Fruit fly (Drosophila melanogaster) whole organism, embryonic: Measurements from ENCODE around the gene CG13721.

Source experiments
- Abd-B ChIP-seq: fragments of 200-800 bp; sonication (Bioruptor generic); optimal IDR thresholded peaks from 2 replicates; lab custom pipeline; 2018; ENCODE audit warnings: missing biosample characterization, mild to moderate bottlenecking, missing genetic modification characterization, moderate library complexity
- Atf3 ChIP-seq: fragments of 200-800 bp; sonication (Bioruptor generic); optimal IDR thresholded peaks from 3 replicates; lab custom pipeline; 2016; ENCODE audit warnings: missing biosample characterization, missing genetic modification characterization
- CG10274 ChIP-seq: fragments of 200-800 bp; sonication (Bioruptor generic); optimal IDR thresholded peaks from 3 replicates; lab custom pipeline; 2017; ENCODE audit warnings: missing biosample characterization, mild to moderate bottlenecking, missing genetic modification characterization
- CG10543 ChIP-seq: fragments of 200-800 bp; sonication (Bioruptor generic); optimal IDR thresholded peaks from 3 replicates; lab custom pipeline; 2017; ENCODE audit warnings: missing biosample characterization, mild to moderate bottlenecking, missing genetic modification characterization, moderate library complexity
- CG11085 ChIP-seq: fragments of 200-800 bp; sonication (Bioruptor generic); IDR thresholded peaks from 2 replicates; pipeline ENCODE4 v1.3.6; 2022; ENCODE audit warnings: missing biosample characterization, missing genetic modification characterization
- CG11696 ChIP-seq: fragments of 200-800 bp; sonication (Bioruptor generic); IDR thresholded peaks from 2 replicates; pipeline ENCODE4 v1.3.6; 2022; ENCODE audit warnings: missing biosample characterization, missing genetic modification characterization
- CG12769 ChIP-seq: fragments of 200-800 bp; sonication (Bioruptor generic); optimal IDR thresholded peaks from 2 replicates; lab custom pipeline; 2019; ENCODE audit warnings: missing biosample characterization, mild to moderate bottlenecking, missing genetic modification characterization, moderate library complexity
- CG13424 ChIP-seq: fragments of 200-800 bp; sonication (Bioruptor generic); optimal IDR thresholded peaks from 2 replicates; lab custom pipeline; 2019; ENCODE audit warnings: missing biosample characterization, mild to moderate bottlenecking, missing genetic modification characterization, moderate library complexity
- CG14667 ChIP-seq: fragments of 200-800 bp; sonication (Bioruptor generic); IDR thresholded peaks from 2 replicates; pipeline ENCODE4 v1.3.6; 2022; ENCODE audit warnings: missing biosample characterization, missing genetic modification characterization
- CG15269 ChIP-seq: fragments of 200-800 bp; sonication (Bioruptor generic); optimal IDR thresholded peaks from 2 replicates; lab custom pipeline; 2018; ENCODE audit warnings: missing biosample characterization, mild to moderate bottlenecking, missing genetic modification characterization, moderate library complexity
- CG17186 ChIP-seq: fragments of 200-800 bp; sonication (Bioruptor generic); optimal IDR thresholded peaks from 3 replicates; lab custom pipeline; 2017; ENCODE audit warnings: missing biosample characterization, missing genetic modification reagents, missing genetic modification characterization
- CG2202 ChIP-seq: fragments of 200-800 bp; sonication (Bioruptor generic); optimal IDR thresholded peaks from 2 replicates; lab custom pipeline; 2018; ENCODE audit warnings: missing biosample characterization, mild to moderate bottlenecking, missing genetic modification characterization
- CG30020 ChIP-seq: fragments of 200-800 bp; optimal IDR thresholded peaks from 2 replicates; lab custom pipeline; 2019; ENCODE audit warnings: missing biosample characterization, mild to moderate bottlenecking, missing genetic modification characterization, moderate library complexity
- CG3163 ChIP-seq: fragments of 200-800 bp; sonication (Bioruptor generic); optimal IDR thresholded peaks from 3 replicates; lab custom pipeline; 2016; ENCODE audit warnings: missing biosample characterization, missing genetic modification characterization
- CG32532 ChIP-seq: fragments of 200-800 bp; sonication (Bioruptor generic); IDR thresholded peaks from 2 replicates; pipeline ENCODE4 v1.3.6; 2022; ENCODE audit warnings: missing biosample characterization, missing genetic modification characterization
- CG4404 ChIP-seq: fragments of 200-800 bp; sonication (Bioruptor generic); IDR thresholded peaks from 2 replicates; pipeline ENCODE4 v1.3.6; 2022; ENCODE audit warnings: missing biosample characterization, missing genetic modification characterization
- CG4707 ChIP-seq: fragments of 200-800 bp; sonication (Bioruptor generic); optimal IDR thresholded peaks from 2 replicates; lab custom pipeline; 2018; ENCODE audit warnings: missing biosample characterization, mild to moderate bottlenecking, missing genetic modification characterization, moderate library complexity
- CG8290 ChIP-seq, 3 experiments: fragments of 200-800 bp; sonication (Bioruptor generic); optimal IDR thresholded peaks; 2 replicates each; lab custom pipeline; 2016 to 2019; ENCODE audit warnings: missing biosample characterization in 3 of 3, missing genetic modification characterization in 3 of 3, mild to moderate bottlenecking in 2 of 3, moderate library complexity in 1 of 3
- CTCF ChIP-seq: fragments of 200-800 bp; sonication (Bioruptor generic); optimal IDR thresholded peaks from 2 replicates; lab custom pipeline; 2017; ENCODE audit warnings: missing biosample characterization, mild to moderate bottlenecking, missing genetic modification characterization, moderate library complexity
- Ets65A ChIP-seq: fragments of 200-800 bp; sonication (Bioruptor generic); peaks from one replicate; lab custom pipeline; 2016; ENCODE audit warnings: missing biosample characterization, missing genetic modification characterization
- GATAe ChIP-seq: fragments of 200-800 bp; sonication (Bioruptor generic); conservative IDR thresholded peaks from 2 replicates; pipeline ENCODE4 v1.3.6; 2022; ENCODE audit warnings: missing biosample characterization, missing genetic modification characterization
- Gug ChIP-seq: fragments of 200-800 bp; sonication (Bioruptor generic); IDR thresholded peaks from 4 replicates; pipeline ENCODE4 v1.3.6; 2022; ENCODE audit warnings: missing biosample characterization, missing genetic modification characterization
- HLH3B ChIP-seq: fragments of 200-800 bp; sonication (Bioruptor generic); IDR thresholded peaks from 2 replicates; pipeline ENCODE4 v1.3.6; 2022; ENCODE audit warnings: missing biosample characterization, missing genetic modification characterization
- MESR4 ChIP-seq: fragments of 200-800 bp; sonication (Bioruptor generic); optimal IDR thresholded peaks from 2 replicates; lab custom pipeline; 2018; ENCODE audit warnings: missing biosample characterization, mild to moderate bottlenecking, missing genetic modification characterization, moderate library complexity
- Nf-YB ChIP-seq: fragments of 200-800 bp; sonication (Bioruptor generic); optimal IDR thresholded peaks from 3 replicates; lab custom pipeline; 2019; ENCODE audit warnings: missing biosample characterization, mild to moderate bottlenecking, missing genetic modification characterization, moderate library complexity
- Ptx1 ChIP-seq: fragments of 200-800 bp; sonication (Bioruptor generic); IDR thresholded peaks from 2 replicates; pipeline ENCODE4 v1.3.6; 2022; ENCODE audit warnings: missing biosample characterization, missing genetic modification characterization
- Ravus ChIP-seq: fragments of 200-800 bp; sonication (Bioruptor generic); IDR thresholded peaks from 2 replicates; pipeline ENCODE4 v1.3.6; 2022; ENCODE audit warnings: missing biosample characterization, missing genetic modification characterization
- ara ChIP-seq: fragments of 200-800 bp; sonication (Bioruptor generic); IDR thresholded peaks from 2 replicates; pipeline ENCODE4 v1.3.6; 2022; ENCODE audit warnings: missing biosample characterization, missing genetic modification characterization
- ash1 ChIP-seq: fragments of 200-800 bp; sonication (Bioruptor generic); optimal IDR thresholded peaks from 2 replicates; lab custom pipeline; 2018; ENCODE audit warnings: missing biosample characterization, mild to moderate bottlenecking, missing genetic modification characterization
- ato ChIP-seq: fragments of 200-800 bp; sonication (Bioruptor generic); IDR thresholded peaks from 2 replicates; pipeline ENCODE4 v1.3.6; 2022; ENCODE audit warnings: missing biosample characterization, missing genetic modification characterization; ENCODE audit not compliant: partially characterized antibody
- bcd ChIP-seq: fragments of 200-800 bp; sonication (Bioruptor generic); optimal IDR thresholded peaks from 2 replicates; lab custom pipeline; 2017; ENCODE audit warnings: missing biosample characterization, mild to moderate bottlenecking, missing genetic modification characterization
- chinmo ChIP-seq: fragments of 200-800 bp; sonication (Bioruptor generic); IDR thresholded peaks from 4 replicates; pipeline ENCODE4 v1.3.6; 2022; ENCODE audit warnings: missing biosample characterization, missing genetic modification characterization; ENCODE audit not compliant: partially characterized antibody
- chm ChIP-seq: fragments of 200-800 bp; sonication (Bioruptor generic); IDR thresholded peaks from 2 replicates; pipeline ENCODE4 v1.3.6; 2022; ENCODE audit warnings: missing biosample characterization, missing genetic modification characterization
- corto ChIP-seq: fragments of 200-800 bp; sonication (Bioruptor generic); optimal IDR thresholded peaks from 2 replicates; lab custom pipeline; 2016; ENCODE audit warnings: missing biosample characterization, mild to moderate bottlenecking, missing genetic modification characterization, moderate library complexity
- cwo ChIP-seq: fragments of 200-800 bp; sonication (Bioruptor generic); optimal IDR thresholded peaks from 3 replicates; lab custom pipeline; 2017; ENCODE audit warnings: missing biosample characterization, missing genetic modification characterization, mild to moderate bottlenecking, moderate library complexity, missing genetic modification reagents
- dpn ChIP-seq, 2 experiments: fragments of 200-800 bp; sonication (Bioruptor generic); optimal IDR thresholded peaks; 3 replicates each; lab custom pipeline; 2016; ENCODE audit warnings: missing biosample characterization in 2 of 2, missing genetic modification characterization in 2 of 2
- eve ChIP-seq, 2 experiments: fragments of >200 bp; optimal IDR thresholded peaks; 2 replicates each; lab custom pipeline; 2017; ENCODE audit warnings: missing biosample characterization in 2 of 2, missing genetic modification characterization in 2 of 2
- exex ChIP-seq: fragments of 200-800 bp; sonication (Bioruptor generic); optimal IDR thresholded peaks from 4 replicates; lab custom pipeline; 2018; ENCODE audit warnings: missing biosample characterization, mild to moderate bottlenecking, missing genetic modification characterization, moderate library complexity
- fd3F ChIP-seq: fragments of 200-800 bp; sonication (Bioruptor generic); optimal IDR thresholded peaks from 2 replicates; lab custom pipeline; 2018; ENCODE audit warnings: missing biosample characterization, mild to moderate bottlenecking, missing genetic modification characterization, moderate library complexity
- fd64A ChIP-seq: fragments of 200-800 bp; sonication (Bioruptor generic); optimal IDR thresholded peaks from 3 replicates; lab custom pipeline; 2018; ENCODE audit warnings: missing biosample characterization, mild to moderate bottlenecking, missing genetic modification characterization
- gcm2 ChIP-seq: fragments of 200-800 bp; sonication (Bioruptor generic); optimal IDR thresholded peaks from 2 replicates; lab custom pipeline; 2016; ENCODE audit warnings: missing biosample characterization, missing genetic modification characterization
- kni ChIP-seq: fragments of 200-800 bp; sonication (Bioruptor generic); optimal IDR thresholded peaks from 3 replicates; lab custom pipeline; 2017; ENCODE audit warnings: mild to moderate bottlenecking, missing biosample characterization, missing genetic modification reagents, missing genetic modification characterization
- lab ChIP-seq: fragments of 200-800 bp; sonication (Bioruptor generic); optimal IDR thresholded peaks from 3 replicates; lab custom pipeline; 2017; ENCODE audit warnings: missing biosample characterization, missing genetic modification characterization, mild to moderate bottlenecking, moderate library complexity, missing genetic modification reagents
- onecut ChIP-seq: fragments of 200-800 bp; sonication (Bioruptor generic); IDR thresholded peaks from 2 replicates; pipeline ENCODE4 v1.3.6; 2022; ENCODE audit warnings: missing biosample characterization, missing genetic modification characterization
- otp ChIP-seq: fragments of 200-800 bp; sonication (Bioruptor generic); IDR thresholded peaks from 3 replicates; pipeline ENCODE4, ENCODE4 v1.3.6; 2022; ENCODE audit warnings: missing biosample characterization, missing genetic modification characterization
- ranshi ChIP-seq: fragments of 200-800 bp; sonication (Bioruptor generic); IDR thresholded peaks from 2 replicates; pipeline ENCODE4 v1.3.6; 2022; ENCODE audit warnings: missing biosample characterization, missing genetic modification characterization
- sens ChIP-seq: fragments of 200-800 bp; sonication (Bioruptor generic); peaks from one replicate; lab custom pipeline; 2016; ENCODE audit warnings: missing biosample characterization, missing genetic modification characterization
- sug ChIP-seq: fragments of 200-800 bp; optimal IDR thresholded peaks from 2 replicates; lab custom pipeline; 2019; ENCODE audit warnings: missing biosample characterization, mild to moderate bottlenecking, missing genetic modification characterization, moderate library complexity
- vvl ChIP-seq: fragments of 200-800 bp; sonication (Bioruptor generic); IDR thresholded peaks from 2 replicates; pipeline ENCODE4 v1.3.6; 2022; ENCODE audit warnings: missing biosample characterization, missing genetic modification characterization
- z ChIP-seq: fragments of 200-800 bp; sonication (Bioruptor generic); IDR thresholded peaks from 3 replicates; pipeline ENCODE4 v1.3.6; 2022; ENCODE audit warnings: missing biosample characterization, missing genetic modification characterization

CG13721 gene

dm6 chr3L:4544633-4545032 is 47.1 kb upstream of the CG13721 start (continued):
- TF ChIP-seq CG17186 (GFP tag; lab: Kevin White, UChicago) = no peak
- no peak for TF ChIP-seq CG13424 (tag; lab: Kevin White, UChicago)
- TF ChIP-seq sens (GFP tag; lab: Kevin White, UChicago) = peak; percentile 4
- no peak for TF ChIP-seq fd64A (GFP tag; lab: Kevin White, UChicago)
- no peak for TF ChIP-seq z (GFP tag; lab: Robert Waterston, UW)
- no peak for TF ChIP-seq chm (GFP tag; lab: Robert Waterston, UW)
- TF ChIP-seq CG14667 (GFP tag; lab: Robert Waterston, UW) = no peak
- TF ChIP-seq CG30020 (tag; lab: Kevin White, UChicago) = no peak

- TF ChIP-seq bcd (GFP tag; lab: Kevin White, UChicago) (no peak), sug (peak; percentile 72), cwo (GFP tag; lab: Kevin White, UChicago) (peak; percentile 19), onecut (GFP tag; lab: Robert Waterston, UW) (no peak), lab (GFP tag; lab: Kevin White, UChicago) (peak; percentile 21), CG3163 (GFP tag; lab: Kevin White, UChicago) (no peak), CG4404 (GFP tag; lab: Robert Waterston, UW) (no peak), vvl (GFP tag; lab: Robert Waterston, UW) (peak; percentile 29; the same call in 1 of the 2 replicates), CG10543 (peak; percentile 15), Ravus (no peak), ranshi (GFP tag; lab: Robert Waterston, UW) (no peak), GATAe (GFP tag; lab: Robert Waterston, UW) (peak; percentile 51), MESR4 (GFP tag; lab: Kevin White, UChicago) (no peak), CG32532 (GFP tag; lab: Robert Waterston, UW) (0 out of 2 replicates have a peak, but pooled peaks have one; percentile 13), CG11085 (no peak), CTCF (GFP tag; lab: Kevin White, UChicago) (no peak), eve (GFP tag; optimal IDR thresholded peaks at IDR 0.05; lab: Kevin White, UChicago) (no peak), ara (GFP tag; lab: Robert Waterston, UW) (no peak), Ets65A (no peak), CG2202 (tag; lab: Kevin White, UChicago) (no peak), fd3F (GFP tag; lab: Kevin White, UChicago) (no peak), exex (peak; percentile 15), kni (GFP tag; lab: Kevin White, UChicago) (peak; percentile 20), HLH3B (GFP tag; lab: Robert Waterston, UW) (no peak), Ptx1 (GFP tag; lab: Robert Waterston, UW) (no peak), Gug (GFP tag; lab: Robert Waterston, UW) (no peak), CG4707 (GFP tag; lab: Kevin White, UChicago) (no peak), corto (GFP tag; lab: Kevin White, UChicago) (no peak), CG11696 (GFP tag; lab: Robert Waterston, UW) (no peak), ato (no peak), Nf-YB (no peak), chinmo (GFP tag; lab: Robert Waterston, UW) (no peak), Abd-B (GFP tag; lab: Kevin White, UChicago) (no peak), dpn (GFP tag; optimal IDR thresholded peaks at IDR 0.05; lab: Kevin White, UChicago) (no peak), gcm2 (GFP tag; lab: Kevin White, UChicago) (no peak), CG10274 (GFP tag; lab: Kevin White, UChicago) (no peak), CG15269 (tag; lab: Kevin White, UChicago) (peak; percentile 1), Atf3 (no peak), otp (0 out of 3 replicates have a peak, but pooled peaks have one; percentile 39), CG8290 (GFP tag; optimal IDR thresholded peaks at IDR 0.05; lab: Kevin White, UChicago) (no peak), CG8290 (tag; optimal IDR thresholded peaks at IDR 0.05; lab: Kevin White, UChicago) (peak in 1 of 2 experiments; percentile 24), CG12769 (tag; lab: Kevin White, UChicago) (peak; percentile 16), ash1 (GFP tag; lab: Kevin White, UChicago) (no peak)
Measured at dm6 chr3L:4543807-4544197, 46.2 kb upstream of the CG13721 start.
